Fruit fly (Drosophila melanogaster) whole organism, embryonic: ENCODE results near the gene Coa8.

ENCODE experiments used
- CG10147 ChIP-seq: fragments of 200-800 bp; sonication (Bioruptor generic); optimal IDR thresholded peaks from 2 replicates; lab custom pipeline; 2019; ENCODE audit warnings: missing biosample characterization, mild to moderate bottlenecking, missing genetic modification characterization, moderate library complexity
- CG10654 ChIP-seq: fragments of 200-800 bp; sonication (Bioruptor generic); optimal IDR thresholded peaks from 2 replicates; lab custom pipeline; 2016; ENCODE audit warnings: missing biosample characterization, missing genetic modification characterization
- CG12299 ChIP-seq: fragments of 200-800 bp; sonication (Bioruptor generic); optimal IDR thresholded peaks from 2 replicates; lab custom pipeline; 2018; ENCODE audit warnings: missing biosample characterization, mild to moderate bottlenecking, missing genetic modification characterization
- CG13296 ChIP-seq: fragments of 200-800 bp; sonication (Bioruptor generic); optimal IDR thresholded peaks from 3 replicates; lab custom pipeline; 2018; ENCODE audit warnings: missing biosample characterization, mild to moderate bottlenecking, missing genetic modification characterization
- CG13894 ChIP-seq: fragments of 200-800 bp; sonication (Bioruptor generic); optimal IDR thresholded peaks from 3 replicates; lab custom pipeline; 2018; ENCODE audit warnings: missing biosample characterization, mild to moderate bottlenecking, missing genetic modification characterization, moderate library complexity
- CG14014 ChIP-seq: fragments of 200-800 bp; sonication (Bioruptor generic); IDR thresholded peaks from 2 replicates; pipeline ENCODE4 v1.3.6; 2022; ENCODE audit warnings: missing biosample characterization, missing genetic modification characterization
- CG17912 ChIP-seq: fragments of 200-800 bp; sonication (Bioruptor generic); optimal IDR thresholded peaks from 2 replicates; lab custom pipeline; 2018; ENCODE audit warnings: missing biosample characterization, mild to moderate bottlenecking, missing genetic modification characterization
- CG18764 ChIP-seq: fragments of 200-800 bp; sonication (Bioruptor generic); optimal IDR thresholded peaks from 3 replicates; lab custom pipeline; 2016; ENCODE audit warnings: missing biosample characterization, missing genetic modification characterization
- CG2889 ChIP-seq: fragments of 200-800 bp; sonication (Bioruptor generic); IDR thresholded peaks from 3 replicates; pipeline ENCODE4 v1.3.6; 2022; ENCODE audit warnings: missing biosample characterization, missing genetic modification characterization
- CG30403 ChIP-seq: fragments of 200-800 bp; sonication (Bioruptor generic); optimal IDR thresholded peaks from 3 replicates; lab custom pipeline; 2016; ENCODE audit warnings: missing biosample characterization, missing genetic modification characterization
- CG31365 ChIP-seq: fragments of 200-800 bp; sonication (Bioruptor generic); optimal IDR thresholded peaks from 2 replicates; lab custom pipeline; 2018; ENCODE audit warnings: missing biosample characterization, mild to moderate bottlenecking, missing genetic modification characterization
- CG6254 ChIP-seq: fragments of 200-800 bp; sonication (Bioruptor generic); optimal IDR thresholded peaks from 3 replicates; lab custom pipeline; 2017; ENCODE audit warnings: mild to moderate bottlenecking, missing biosample characterization, missing genetic modification reagents, missing genetic modification characterization
- CG6683 ChIP-seq: fragments of 200-800 bp; sonication (Bioruptor generic); optimal IDR thresholded peaks from 2 replicates; lab custom pipeline; 2017; ENCODE audit warnings: missing biosample characterization, mild to moderate bottlenecking, missing genetic modification characterization, missing genetic modification reagents
- CG7271 ChIP-seq: fragments of 200-800 bp; sonication (Bioruptor generic); optimal IDR thresholded peaks from 2 replicates; lab custom pipeline; 2018; ENCODE audit warnings: missing biosample characterization, mild to moderate bottlenecking, missing genetic modification characterization, moderate library complexity
- CG8089 ChIP-seq: fragments of 200-800 bp; sonication (Bioruptor generic); optimal IDR thresholded peaks from 3 replicates; lab custom pipeline; 2016; ENCODE audit warnings: missing biosample characterization, missing genetic modification characterization
- CG8290 ChIP-seq, 3 experiments: fragments of 200-800 bp; sonication (Bioruptor generic); optimal IDR thresholded peaks; 2 replicates each; lab custom pipeline; 2016 to 2019; ENCODE audit warnings: missing biosample characterization in 3 of 3, missing genetic modification characterization in 3 of 3, mild to moderate bottlenecking in 2 of 3, moderate library complexity in 1 of 3
- CG8478 ChIP-seq: fragments of >200 bp; optimal IDR thresholded peaks from 2 replicates; lab custom pipeline; 2018
- CG8765 ChIP-seq: fragments of 200-800 bp; sonication (Bioruptor generic); IDR thresholded peaks from 2 replicates; pipeline ENCODE4 v1.3.6; 2022; ENCODE audit warnings: missing biosample characterization, missing genetic modification characterization
- CrebB ChIP-seq: fragments of 200-800 bp; sonication (Bioruptor generic); optimal IDR thresholded peaks from 3 replicates; lab custom pipeline; 2018; ENCODE audit warnings: missing biosample characterization, mild to moderate bottlenecking, missing genetic modification characterization
- Dip3 ChIP-seq: fragments of 200-800 bp; sonication (Bioruptor generic); optimal IDR thresholded peaks from 3 replicates; lab custom pipeline; 2016; ENCODE audit warnings: missing biosample characterization, missing genetic modification characterization
- Ets65A ChIP-seq: fragments of 200-800 bp; sonication (Bioruptor generic); peaks from one replicate; lab custom pipeline; 2016; ENCODE audit warnings: missing biosample characterization, missing genetic modification characterization
- Fer1 ChIP-seq: fragments of 200-800 bp; sonication (Bioruptor generic); optimal IDR thresholded peaks from 2 replicates; lab custom pipeline; 2017; ENCODE audit warnings: missing biosample characterization, mild to moderate bottlenecking, missing genetic modification characterization
- Gsc ChIP-seq: fragments of 200-800 bp; sonication (Bioruptor generic); IDR thresholded peaks from 2 replicates; pipeline ENCODE4 v1.3.6; 2022; ENCODE audit warnings: missing biosample characterization, missing genetic modification characterization
- Meics ChIP-seq: fragments of 200-800 bp; sonication (Bioruptor generic); optimal IDR thresholded peaks from 2 replicates; lab custom pipeline; 2017; ENCODE audit warnings: missing biosample characterization, mild to moderate bottlenecking, missing genetic modification characterization
- NC2β ChIP-seq: fragments of 200-800 bp; sonication (Bioruptor generic); optimal IDR thresholded peaks from 2 replicates; lab custom pipeline; 2016; ENCODE audit warnings: missing biosample characterization, missing genetic modification characterization
- NK7.1 ChIP-seq: fragments of 200-800 bp; sonication (Bioruptor generic); optimal IDR thresholded peaks from 3 replicates; lab custom pipeline; 2016; ENCODE audit warnings: missing biosample characterization, missing genetic modification characterization
- Nf-YC ChIP-seq: fragments of 200-800 bp; optimal IDR thresholded peaks from 3 replicates; lab custom pipeline; 2019; ENCODE audit warnings: missing biosample characterization, mild to moderate bottlenecking, missing genetic modification characterization, moderate library complexity
- NfI ChIP-seq: fragments of 200-800 bp; sonication (Bioruptor generic); optimal IDR thresholded peaks from 3 replicates; lab custom pipeline; 2018; ENCODE audit warnings: missing biosample characterization, mild to moderate bottlenecking, missing genetic modification characterization, moderate library complexity
- Ssrp ChIP-seq: fragments of 200-800 bp; sonication (Bioruptor generic); optimal IDR thresholded peaks from 2 replicates; lab custom pipeline; 2018; ENCODE audit warnings: missing biosample characterization, mild to moderate bottlenecking, missing genetic modification characterization, moderate library complexity
- TFAM ChIP-seq: fragments of 200-800 bp; sonication (Bioruptor generic); optimal IDR thresholded peaks from 2 replicates; lab custom pipeline; 2017; ENCODE audit warnings: missing biosample characterization, missing genetic modification characterization, inconsistent platforms
- Taf1 ChIP-seq: fragments of 200-800 bp; sonication (Bioruptor generic); IDR thresholded peaks from 2 replicates; pipeline ENCODE4 v1.3.6; 2022; ENCODE audit warnings: missing biosample characterization, missing genetic modification characterization
- Tbp ChIP-seq: fragments of >200 bp; optimal IDR thresholded peaks from 2 replicates; lab custom pipeline; 2018; ENCODE audit warnings: missing biosample characterization, missing genetic modification characterization
- az2 ChIP-seq: fragments of 200-800 bp; sonication (Bioruptor generic); optimal IDR thresholded peaks from 3 replicates; lab custom pipeline; 2016; ENCODE audit warnings: missing biosample characterization, missing genetic modification characterization
- bowl ChIP-seq: fragments of 200-800 bp; sonication (Bioruptor generic); IDR thresholded peaks from 2 replicates; pipeline ENCODE4 v1.3.6; 2022; ENCODE audit warnings: missing biosample characterization, missing genetic modification characterization
- cad ChIP-seq: fragments of >200 bp; optimal IDR thresholded peaks from 2 replicates; lab custom pipeline; 2017; ENCODE audit warnings: missing biosample characterization, missing genetic modification characterization
- eyg ChIP-seq: fragments of 200-800 bp; sonication (Bioruptor generic); optimal IDR thresholded peaks from 3 replicates; lab custom pipeline; 2016; ENCODE audit warnings: missing biosample characterization, missing genetic modification characterization
- gt ChIP-seq: fragments of 200-800 bp; sonication (Bioruptor generic); IDR thresholded peaks from 2 replicates; pipeline ENCODE4 v1.3.6; 2022; ENCODE audit warnings: missing biosample characterization, missing genetic modification characterization
- ham ChIP-seq: fragments of 200-800 bp; sonication (Bioruptor generic); IDR thresholded peaks from 2 replicates; pipeline ENCODE4 v1.3.6; 2022; ENCODE audit warnings: missing biosample characterization, missing genetic modification characterization
- insv ChIP-seq, 2 experiments: fragments of 200-800 bp; sonication (Bioruptor generic); optimal IDR thresholded peaks; 3 replicates each; lab custom pipeline; 2016 to 2018; ENCODE audit warnings: missing biosample characterization in 2 of 2, missing genetic modification characterization in 2 of 2
- kay ChIP-seq: fragments of 200-800 bp; sonication (Bioruptor generic); optimal IDR thresholded peaks from 2 replicates; lab custom pipeline; 2016; ENCODE audit warnings: missing biosample characterization, missing genetic modification characterization
- lilli ChIP-seq: fragments of 200-800 bp; sonication (Bioruptor generic); optimal IDR thresholded peaks from 3 replicates; lab custom pipeline; 2016; ENCODE audit warnings: missing biosample characterization, missing genetic modification characterization
- pan ChIP-seq, 4 experiments: fragments of >200 bp in 3 of 4; fragments of 200-800 bp in 1 of 4; sonication (Bioruptor generic) in 1 of 4; optimal IDR thresholded peaks in 3 of 4; IDR thresholded peaks in 1 of 4; 2 replicates each; pipeline versions ENCODE4 v1.3.6 to Lab custom; 2017 to 2022; ENCODE audit warnings: missing biosample characterization in 2 of 4, missing genetic modification characterization in 2 of 4, mixed read lengths in 1 of 4
- schlank ChIP-seq: fragments of 200-800 bp; sonication (Bioruptor generic); optimal IDR thresholded peaks from 2 replicates; lab custom pipeline; 2018; ENCODE audit warnings: missing biosample characterization, mild to moderate bottlenecking, missing genetic modification characterization
- sima ChIP-seq: fragments of 200-800 bp; sonication (Bioruptor generic); optimal IDR thresholded peaks from 2 replicates; lab custom pipeline; 2016; ENCODE audit warnings: missing biosample characterization, missing genetic modification characterization
- so ChIP-seq: fragments of 200-800 bp; sonication (Bioruptor generic); IDR thresholded peaks from 3 replicates; pipeline ENCODE4 v1.3.6; 2022; ENCODE audit warnings: missing biosample characterization, missing genetic modification characterization
- tio ChIP-seq: fragments of 200-800 bp; sonication (Bioruptor generic); optimal IDR thresholded peaks from 2 replicates; lab custom pipeline; 2017; ENCODE audit warnings: missing biosample characterization, missing genetic modification characterization, inconsistent platforms
- twi ChIP-seq: fragments of 200-800 bp; optimal IDR thresholded peaks from 2 replicates; lab custom pipeline; 2019; ENCODE audit warnings: missing biosample characterization, mild to moderate bottlenecking, missing genetic modification characterization, moderate library complexity
- tx ChIP-seq: fragments of 200-800 bp; sonication (Bioruptor generic); optimal IDR thresholded peaks from 2 replicates; lab custom pipeline; 2016; ENCODE audit warnings: missing biosample characterization, missing genetic modification characterization
- vnd ChIP-seq: fragments of 200-800 bp; sonication (Bioruptor generic); IDR thresholded peaks from 3 replicates; pipeline ENCODE4 v1.3.6; 2022; ENCODE audit warnings: missing biosample characterization, missing genetic modification characterization; ENCODE audit not compliant: partially characterized antibody
- z ChIP-seq: fragments of 200-800 bp; sonication (Bioruptor generic); IDR thresholded peaks from 3 replicates; pipeline ENCODE4 v1.3.6; 2022; ENCODE audit warnings: missing biosample characterization, missing genetic modification characterization

Gene Coa8

dm6 chrX:1861620-1862184 lies 18.4 kb upstream of the Coa8 start, which contains the start of gene deltaCOP (continued):
- TF ChIP-seq TFAM (GFP tag; lab: Kevin White, UChicago): no peak
- TF ChIP-seq CG13296: peak; percentile 72
- peak; percentile 93 for TF ChIP-seq CG30403 (GFP tag; lab: Kevin White, UChicago)
- no peak for TF ChIP-seq CG8290 (GFP tag; optimal IDR thresholded peaks at IDR 0.05; lab: Kevin White, UChicago)
- peak in 1 of 2 experiments; percentile 40 for TF ChIP-seq CG8290 (tag; optimal IDR thresholded peaks at IDR 0.05; lab: Kevin White, UChicago)
- peak; percentile 78 for TF ChIP-seq Fer1 (GFP tag; lab: Kevin White, UChicago)
- TF ChIP-seq CG10147 (GFP tag; lab: Kevin White, UChicago): no peak
- TF ChIP-seq Meics (GFP tag; lab: Kevin White, UChicago): peak; percentile 81
- TF ChIP-seq twi (tag; lab: Kevin White, UChicago): peak; percentile 58
- no peak for TF ChIP-seq Tbp
- TF ChIP-seq CG8089 (GFP tag; lab: Kevin White, UChicago): peak; percentile 88
- TF ChIP-seq vnd (GFP tag; lab: Robert Waterston, UW): no peak
- peak; percentile 31 for TF ChIP-seq CrebB
- peak; percentile 82 for TF ChIP-seq CG18764 (GFP tag; lab: Kevin White, UChicago)
- peak; percentile 94 for TF ChIP-seq Dip3 (GFP tag; lab: Kevin White, UChicago)
- peak; percentile 78 for TF ChIP-seq NK7.1
- no peak for TF ChIP-seq tio
- TF ChIP-seq NfI (GFP tag; lab: Kevin White, UChicago): peak; percentile 79
- peak; percentile 65; the same call in 1 of the 2 replicates for TF ChIP-seq ham (GFP tag; lab: Robert Waterston, UW)
- TF ChIP-seq Nf-YC (tag; lab: Kevin White, UChicago): peak; percentile 60
- no peak for TF ChIP-seq z (GFP tag; lab: Robert Waterston, UW)
- TF ChIP-seq bowl (GFP tag; lab: Robert Waterston, UW): no peak; the same call in 1 of the 2 replicates
- peak; percentile 78 for TF ChIP-seq CG10654 (GFP tag; lab: Kevin White, UChicago)
- peak; percentile 24 for TF ChIP-seq schlank (tag; lab: Kevin White, UChicago)
- no peak for TF ChIP-seq CG17912 (GFP tag; lab: Kevin White, UChicago)
- TF ChIP-seq CG6254: peak; percentile 43
- peak; percentile 93 for TF ChIP-seq lilli
- TF ChIP-seq pan (optimal IDR thresholded peaks at IDR 0.05; lab: Kevin White, UChicago): peak in 1 of 2 experiments; percentile 42
- TF ChIP-seq pan (GFP tag; optimal IDR thresholded peaks at IDR 0.05 in 1 of 2, IDR thresholded peaks at IDR 0.05 in 1 of 2): peak in 1 of 2 experiments; percentile 76
- peak in 1 of 2 experiments; percentile 39 for TF ChIP-seq insv (GFP tag; optimal IDR thresholded peaks at IDR 0.05; lab: Kevin White, UChicago)
- no peak for TF ChIP-seq CG8478
- peak; percentile 83 for TF ChIP-seq eyg
- TF ChIP-seq CG2889: peak; percentile 82; the same call in 2 of the 3 replicates
- peak; percentile 62; the same call in 1 of the 2 replicates for TF ChIP-seq CG8765
- TF ChIP-seq kay: peak; percentile 78
- no peak for TF ChIP-seq CG12299 (tag; lab: Kevin White, UChicago)
- TF ChIP-seq NC2β: peak; percentile 89
- peak; percentile 72 for TF ChIP-seq Ssrp (tag; lab: Kevin White, UChicago)
- TF ChIP-seq CG7271 (tag; lab: Kevin White, UChicago): peak; percentile 3
- peak; percentile 78 for TF ChIP-seq Taf1 (GFP tag; lab: Robert Waterston, UW)
- TF ChIP-seq CG14014 (GFP tag; lab: Robert Waterston, UW): peak; percentile 83
- TF ChIP-seq CG6683 (GFP tag; lab: Kevin White, UChicago): peak; percentile 41
- TF ChIP-seq cad (GFP tag; lab: Kevin White, UChicago): no peak
- TF ChIP-seq sima (GFP tag; lab: Kevin White, UChicago): no peak
- peak; percentile 99 for TF ChIP-seq Ets65A
- peak; percentile 92 for TF ChIP-seq tx (GFP tag; lab: Kevin White, UChicago)
- TF ChIP-seq Gsc (GFP tag; lab: Robert Waterston, UW): peak; percentile 45; the same call in 1 of the 2 replicates
- TF ChIP-seq so: peak; percentile 84; the same call in 2 of the 3 replicates
- TF ChIP-seq gt (GFP tag; lab: Robert Waterston, UW): no peak
- TF ChIP-seq az2: peak; percentile 80
- no peak for TF ChIP-seq CG31365
- peak; percentile 70 for TF ChIP-seq CG13894 (tag; lab: Kevin White, UChicago)
